Fruit fly (Drosophila melanogaster): ENCODE results near the gene CG10147.

CG10147 gene

dm6 chr3L:6447203-6447602, 41.0 kb downstream of the CG10147 start:
- TF ChIP-seq sv (GFP tag; optimal IDR thresholded peaks at IDR 0.05) (no peak), N (GFP tag; optimal IDR thresholded peaks at IDR 0.05) (no peak), h (GFP tag; optimal IDR thresholded peaks at IDR 0.05) (no peak), lola (GFP tag; optimal IDR thresholded peaks at IDR 0.05) (no peak), CG32264 (GFP tag; optimal IDR thresholded peaks at IDR 0.05) (no peak), sage (GFP tag; optimal IDR thresholded peaks at IDR 0.05) (no peak), dsf (GFP tag; optimal IDR thresholded peaks at IDR 0.05; ENCODE audit: borderline replicate concordance) (no peak), psq (GFP tag; optimal IDR thresholded peaks at IDR 0.05) (no peak), Rel (GFP tag; optimal IDR thresholded peaks at IDR 0.05) (no peak), Rel (tag; optimal IDR thresholded peaks at IDR 0.05) (no peak), Vsx2 (GFP tag; optimal IDR thresholded peaks at IDR 0.05; ENCODE audit: partially characterized antibody) (no peak), woc (GFP tag; optimal IDR thresholded peaks at IDR 0.05) (no peak), OdsH (GFP tag; optimal IDR thresholded peaks at IDR 0.05) (no peak), Hr78 (GFP tag; optimal IDR thresholded peaks at IDR 0.05) (no peak), Hnf4 (GFP tag; optimal IDR thresholded peaks at IDR 0.05) (no peak), fru (GFP tag; optimal IDR thresholded peaks at IDR 0.05) (no peak), Mio (GFP tag; optimal IDR thresholded peaks at IDR 0.05) (no peak), Sp1 (GFP tag; optimal IDR thresholded peaks at IDR 0.05) (no peak), CG9705 (GFP tag; optimal IDR thresholded peaks at IDR 0.05) (no peak)

DNA sequence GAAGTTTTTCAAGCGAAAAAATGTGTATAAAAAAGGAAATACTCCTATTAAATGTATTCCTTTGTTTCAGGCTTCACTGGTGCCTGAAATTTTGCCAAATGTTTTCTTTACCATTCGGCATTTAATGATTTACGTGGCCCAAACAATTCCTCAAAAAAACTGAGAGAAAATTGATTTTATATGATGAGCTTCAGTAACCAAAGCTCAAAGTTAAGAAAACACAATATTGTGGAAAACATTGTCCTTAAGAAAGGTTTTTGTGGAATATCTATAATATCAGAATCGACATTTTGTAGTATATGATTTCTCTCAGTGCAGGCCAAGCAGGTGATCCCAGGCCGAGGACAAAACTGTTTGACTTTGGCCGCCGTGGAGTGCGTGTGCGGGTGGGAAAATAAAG, 41.7 kb downstream of the CG10147 start:
- TF ChIP-seq Jra (GFP tag; optimal IDR thresholded peaks at IDR 0.05) (no peak), CG32264 (GFP tag; optimal IDR thresholded peaks at IDR 0.05) (no peak), sage (GFP tag; optimal IDR thresholded peaks at IDR 0.05) (no peak), CrebA (GFP tag; optimal IDR thresholded peaks at IDR 0.05; ENCODE audit: borderline replicate concordance) (no peak), foxo (GFP tag; optimal IDR thresholded peaks at IDR 0.05) (peak in 1 of 2 experiments; percentile 64), CG9705 (GFP tag; optimal IDR thresholded peaks at IDR 0.05) (no peak), Myc (optimal IDR thresholded peaks at IDR 0.05) (no peak), Abd-B (GFP tag; optimal IDR thresholded peaks at IDR 0.05) (no peak), Hr78 (GFP tag; optimal IDR thresholded peaks at IDR 0.05) (no peak), Dif (GFP tag; optimal IDR thresholded peaks at IDR 0.05; ENCODE audit: partially characterized antibody) (no peak), N (GFP tag; optimal IDR thresholded peaks at IDR 0.05) (no peak), Mio (GFP tag; optimal IDR thresholded peaks at IDR 0.05) (no peak), brk (GFP tag; optimal IDR thresholded peaks at IDR 0.05) (no peak), ey (GFP tag; optimal IDR thresholded peaks at IDR 0.05) (peak; percentile 62), Hnf4 (GFP tag; optimal IDR thresholded peaks at IDR 0.05) (peak; percentile 55), Hr83 (GFP tag; optimal IDR thresholded peaks at IDR 0.05; ENCODE audit: poor library complexity, severe bottlenecking) (no peak), GATAd (GFP tag; optimal IDR thresholded peaks at IDR 0.05) (no peak), pan (optimal IDR thresholded peaks at IDR 0.05) (no peak), h (GFP tag; optimal IDR thresholded peaks at IDR 0.05) (peak; percentile 67), Dfd (GFP tag; optimal IDR thresholded peaks at IDR 0.05) (no peak), dl (GFP tag; optimal IDR thresholded peaks at IDR 0.05; ENCODE audit: insufficient read depth in 1 of 2, partially characterized antibody in 2 of 2) (no peak), fru (GFP tag; optimal IDR thresholded peaks at IDR 0.05) (peak; percentile 51), Sp1 (GFP tag; optimal IDR thresholded peaks at IDR 0.05) (peak; percentile 35), Rel (GFP tag; optimal IDR thresholded peaks at IDR 0.05) (no peak), Rel (tag; optimal IDR thresholded peaks at IDR 0.05) (no peak), Vsx2 (GFP tag; optimal IDR thresholded peaks at IDR 0.05; ENCODE audit: partially characterized antibody) (no peak), dmrt93B (GFP tag; optimal IDR thresholded peaks at IDR 0.05) (no peak), tai (GFP tag; optimal IDR thresholded peaks at IDR 0.05) (peak; percentile 29), psq (GFP tag; optimal IDR thresholded peaks at IDR 0.05) (peak; percentile 46), dsf (GFP tag; optimal IDR thresholded peaks at IDR 0.05; ENCODE audit: borderline replicate concordance) (no peak), HLH106 (tag; optimal IDR thresholded peaks at IDR 0.05) (peak; percentile 42), OdsH (GFP tag; optimal IDR thresholded peaks at IDR 0.05) (peak; percentile 54), usp (GFP tag; optimal IDR thresholded peaks at IDR 0.05) (no peak), woc (GFP tag; optimal IDR thresholded peaks at IDR 0.05) (peak; percentile 34), sv (GFP tag; optimal IDR thresholded peaks at IDR 0.05) (no peak), br (GFP tag; optimal IDR thresholded peaks at IDR 0.05) (peak; percentile 8), rgr (GFP tag; optimal IDR thresholded peaks at IDR 0.05) (peak; percentile 60), lola (GFP tag; optimal IDR thresholded peaks at IDR 0.05) (no peak), jim (GFP tag; optimal IDR thresholded peaks at IDR 0.05) (no peak)
